Fruit fly (Drosophila melanogaster) Kc167 (cell line): ENCODE results near the gene CG43084.

Experiments
- Myc ChIP-seq: fragments of >200 bp; optimal IDR thresholded peaks from 2 replicates; lab custom pipeline; 2017; ENCODE audit warnings: missing external identifiers
- Sin3A ChIP-seq: fragments of >200 bp; optimal IDR thresholded peaks from 2 replicates; lab custom pipeline; 2018; ENCODE audit warnings: missing external identifiers
- h ChIP-seq: fragments of >200 bp; optimal IDR thresholded peaks from 3 replicates; lab custom pipeline; 2018; ENCODE audit warnings: missing external identifiers
- insv ChIP-seq: fragments of >200 bp; optimal IDR thresholded peaks from 3 replicates; lab custom pipeline; 2018; ENCODE audit warnings: missing external identifiers
- psq ChIP-seq: fragments of >200 bp; optimal IDR thresholded peaks from 2 replicates; lab custom pipeline; 2017; ENCODE audit warnings: missing external identifiers
- ttk ChIP-seq: sonication (Bioruptor generic); optimal IDR thresholded peaks from 2 replicates; lab custom pipeline; 2017; ENCODE audit warnings: missing external identifiers

CG43084 gene

DNA sequence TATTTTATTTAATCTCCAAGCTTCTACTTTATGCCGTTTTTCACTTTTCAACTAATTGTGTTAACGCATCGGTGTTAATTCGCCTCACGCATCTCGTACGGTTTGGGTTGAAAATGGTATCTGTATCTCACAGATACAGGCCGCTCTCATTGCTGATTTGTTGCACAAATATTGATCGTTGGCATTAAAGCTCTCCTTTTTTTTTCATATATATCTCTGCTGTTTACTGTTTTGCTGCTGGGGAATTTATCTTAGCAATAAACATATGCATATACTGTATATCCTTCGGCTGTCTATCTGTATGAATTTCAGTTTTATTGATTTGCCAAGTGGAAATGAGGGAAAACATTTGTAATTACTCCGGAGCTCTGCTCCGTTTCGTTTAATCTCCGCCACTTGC lies 18.0 kb upstream of the CG43084 start:
- TF ChIP-seq insv: no peak

DNA sequence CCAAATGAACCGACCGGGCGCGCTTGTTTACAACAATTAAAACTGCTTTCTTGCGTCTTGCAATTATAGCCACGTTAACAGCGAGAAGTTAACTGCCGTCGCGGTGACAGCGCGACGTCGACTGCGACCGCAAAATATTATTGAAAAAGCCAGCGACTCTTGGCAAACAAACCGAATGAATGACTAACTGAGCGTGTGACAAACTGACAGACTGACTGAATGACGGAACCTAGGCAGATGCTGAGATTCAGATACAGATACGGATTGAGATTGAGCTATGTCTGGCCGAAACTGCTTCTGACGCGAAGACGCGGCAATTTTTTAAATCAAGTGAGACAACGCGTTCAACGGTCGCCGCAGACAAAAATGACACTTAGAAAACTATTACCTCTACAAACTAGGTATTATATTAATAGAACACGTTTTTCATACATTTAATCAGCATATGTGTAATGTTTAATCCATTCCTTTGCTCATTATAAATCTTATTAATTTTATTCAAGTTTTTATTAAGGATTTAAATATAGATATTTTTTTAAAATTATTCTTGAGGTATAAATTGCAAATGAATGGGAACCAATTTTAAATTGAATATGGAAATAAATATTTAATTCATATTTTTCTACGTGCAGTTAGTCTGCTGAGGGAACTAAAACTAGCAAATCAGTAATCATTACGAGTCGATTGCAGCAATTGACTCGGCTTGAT lies 16.1 kb upstream of the CG43084 start:
- no peak for TF ChIP-seq h (lab: Kevin White, UChicago)
- no peak for TF ChIP-seq Sin3A (lab: Kevin White, UChicago)
- no peak for TF ChIP-seq psq (lab: Kevin White, UChicago)
- TF ChIP-seq Myc (lab: Kevin White, UChicago): no peak
- no peak for TF ChIP-seq insv
- no peak for TF ChIP-seq ttk (lab: Kevin White, UChicago)

DNA sequence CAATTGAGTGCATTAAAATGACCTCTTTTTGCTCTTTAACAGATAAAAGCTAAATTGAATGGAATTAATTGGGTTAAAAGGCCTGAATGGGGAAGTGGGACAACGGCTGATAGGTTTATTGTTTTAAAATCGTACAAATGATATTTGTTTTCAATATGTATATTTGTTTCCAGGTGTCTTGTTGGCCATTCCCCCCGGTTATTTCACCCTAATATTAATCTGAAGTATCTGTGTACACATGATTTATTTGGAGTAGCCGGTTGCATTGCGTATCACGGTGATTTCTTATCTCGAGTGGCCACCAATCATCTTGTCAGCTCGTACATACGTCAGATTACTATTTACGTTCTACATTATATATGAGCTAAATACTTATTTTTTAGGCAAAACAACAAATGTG lies 14.3 kb upstream of the CG43084 start:
- TF ChIP-seq psq (lab: Kevin White, UChicago): no peak
- TF ChIP-seq insv: no peak
- TF ChIP-seq Myc (lab: Kevin White, UChicago): no peak
- TF ChIP-seq h (lab: Kevin White, UChicago): no peak
- no peak for TF ChIP-seq ttk (lab: Kevin White, UChicago)
- TF ChIP-seq Sin3A (lab: Kevin White, UChicago): no peak

DNA sequence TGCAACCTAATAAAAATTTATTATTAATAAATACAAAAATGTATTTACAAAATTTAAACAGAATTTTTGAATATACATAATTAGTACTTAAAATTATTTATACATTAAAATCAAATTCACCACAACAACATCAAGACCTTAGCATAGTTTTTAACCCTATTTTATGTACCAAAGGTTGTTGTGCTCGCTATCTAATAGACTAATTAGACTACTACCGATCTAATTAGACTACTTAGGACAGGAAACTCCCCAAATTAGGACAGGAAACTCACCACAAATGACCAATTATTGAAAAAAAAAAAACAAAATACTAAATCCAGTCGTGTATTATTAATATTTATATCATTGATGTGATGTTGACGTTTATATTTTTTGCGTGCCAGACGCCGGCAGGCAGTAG lies 13.7 kb upstream of the CG43084 start:
- TF ChIP-seq Myc (lab: Kevin White, UChicago): no peak
- TF ChIP-seq Sin3A (lab: Kevin White, UChicago): no peak
- TF ChIP-seq h (lab: Kevin White, UChicago): no peak
- no peak for TF ChIP-seq psq (lab: Kevin White, UChicago)
- TF ChIP-seq ttk (lab: Kevin White, UChicago): no peak
- no peak for TF ChIP-seq insv

DNA sequence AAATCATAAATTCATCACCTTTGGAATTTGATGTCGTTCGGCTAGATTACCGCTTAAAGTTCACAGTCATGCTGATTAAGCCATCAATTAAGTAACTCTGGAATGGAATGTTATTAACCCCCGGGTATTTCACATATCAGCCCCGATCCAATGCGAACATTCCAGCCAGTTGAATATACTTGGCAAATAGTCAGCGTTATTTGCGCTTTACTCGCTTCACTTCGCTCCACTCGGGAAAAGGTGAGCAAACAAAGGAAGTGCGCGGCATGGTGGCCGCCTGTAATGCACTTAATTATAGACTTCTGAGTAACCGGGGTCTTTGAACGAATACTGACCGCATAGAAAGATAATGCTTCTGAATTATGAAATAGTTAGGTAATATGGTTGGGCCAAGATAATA lies 13.0 kb upstream of the CG43084 start:
- TF ChIP-seq h (lab: Kevin White, UChicago): no peak
- no peak for TF ChIP-seq Sin3A (lab: Kevin White, UChicago)
- no peak for TF ChIP-seq insv
- no peak for TF ChIP-seq psq (lab: Kevin White, UChicago)
- TF ChIP-seq Myc (lab: Kevin White, UChicago): no peak
- no peak for TF ChIP-seq ttk (lab: Kevin White, UChicago)

DNA sequence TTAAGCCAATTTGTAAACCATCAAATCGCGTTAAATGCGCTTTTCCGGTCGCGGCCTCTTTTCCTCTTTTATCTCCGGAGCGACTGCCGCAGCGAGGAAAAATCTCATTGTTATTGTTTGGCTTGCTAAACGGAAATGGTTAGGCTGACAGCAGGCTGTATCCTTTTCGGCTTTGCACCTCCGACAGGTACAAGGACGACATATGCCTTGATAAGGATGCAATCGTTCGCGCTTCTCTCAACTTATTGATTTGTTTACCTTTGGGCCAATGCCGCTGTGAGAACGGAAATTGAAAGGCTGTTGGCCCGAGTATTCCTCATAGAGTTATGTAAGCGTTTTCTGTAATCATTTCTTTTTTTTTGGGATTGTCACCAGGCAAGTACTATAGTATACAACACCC lies 12.1 kb upstream of the CG43084 start:
- no peak for TF ChIP-seq Sin3A (lab: Kevin White, UChicago)

DNA sequence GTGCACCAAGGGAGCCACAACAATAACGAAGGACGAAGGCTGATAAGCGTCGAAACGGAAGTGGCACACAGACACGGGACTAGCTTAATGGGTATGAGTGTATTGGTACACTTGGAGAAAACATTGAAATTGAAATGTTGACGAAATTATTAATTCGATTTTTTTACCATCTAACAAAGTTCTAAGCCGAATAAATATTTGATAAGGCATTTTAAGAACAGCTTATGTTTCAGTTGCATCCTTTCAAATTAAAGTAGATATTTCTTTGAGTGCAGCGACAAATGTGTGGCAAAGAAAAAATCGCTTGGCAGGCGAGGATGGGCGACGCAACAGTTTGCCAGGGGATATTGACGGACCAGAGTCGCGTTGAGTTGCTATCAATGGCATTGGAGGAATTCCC lies 10.7 kb upstream of the CG43084 start:
- TF ChIP-seq ttk (lab: Kevin White, UChicago): no peak

DNA sequence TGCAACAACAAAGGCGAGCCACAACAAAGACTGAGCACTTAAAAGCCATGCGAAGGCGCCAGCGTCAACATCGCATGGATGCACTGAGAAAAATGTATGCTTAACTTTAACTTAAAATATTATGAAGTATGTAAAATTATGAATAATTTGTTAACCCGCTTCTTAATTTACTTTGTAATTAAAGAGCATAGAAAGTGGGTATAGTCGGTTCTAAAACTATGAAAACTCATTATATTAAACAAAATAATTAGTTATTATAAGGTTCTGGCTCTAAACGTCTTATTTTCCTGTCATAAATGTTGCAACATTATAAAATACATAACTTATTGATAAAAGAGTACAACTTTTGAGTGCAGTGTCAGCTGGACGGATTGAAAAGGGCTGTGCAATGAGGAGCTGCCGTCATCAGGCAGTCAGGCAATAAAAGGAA lies 9.0 kb upstream of the CG43084 start:
- TF ChIP-seq ttk (lab: Kevin White, UChicago) (no peak), Myc (lab: Kevin White, UChicago) (no peak), psq (lab: Kevin White, UChicago) (no peak), Sin3A (lab: Kevin White, UChicago) (no peak), h (lab: Kevin White, UChicago) (no peak), insv (no peak)

DNA sequence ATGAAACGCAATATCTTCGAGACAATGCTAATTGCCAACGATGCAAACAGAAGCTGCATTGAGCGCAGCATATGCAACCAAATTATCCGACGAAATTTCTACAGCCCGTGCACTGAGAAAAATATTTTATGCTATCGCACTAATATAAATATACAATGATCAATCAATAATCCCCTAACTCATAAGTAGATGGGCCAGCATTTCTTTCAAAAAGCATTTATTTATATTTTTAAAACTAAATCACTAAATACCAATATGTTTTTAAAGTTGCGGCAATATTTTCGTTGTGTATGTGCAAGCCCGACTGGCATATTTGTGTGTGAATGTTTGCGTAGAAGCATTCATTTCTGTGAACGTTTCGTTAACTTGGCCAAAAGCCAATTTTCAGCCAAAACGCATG lies 4.5 kb upstream of the CG43084 start:
- TF ChIP-seq Sin3A (lab: Kevin White, UChicago): no peak
- TF ChIP-seq h (lab: Kevin White, UChicago): no peak
- TF ChIP-seq insv: no peak
- no peak for TF ChIP-seq ttk (lab: Kevin White, UChicago)
- no peak for TF ChIP-seq psq (lab: Kevin White, UChicago)
- TF ChIP-seq Myc (lab: Kevin White, UChicago): no peak

DNA sequence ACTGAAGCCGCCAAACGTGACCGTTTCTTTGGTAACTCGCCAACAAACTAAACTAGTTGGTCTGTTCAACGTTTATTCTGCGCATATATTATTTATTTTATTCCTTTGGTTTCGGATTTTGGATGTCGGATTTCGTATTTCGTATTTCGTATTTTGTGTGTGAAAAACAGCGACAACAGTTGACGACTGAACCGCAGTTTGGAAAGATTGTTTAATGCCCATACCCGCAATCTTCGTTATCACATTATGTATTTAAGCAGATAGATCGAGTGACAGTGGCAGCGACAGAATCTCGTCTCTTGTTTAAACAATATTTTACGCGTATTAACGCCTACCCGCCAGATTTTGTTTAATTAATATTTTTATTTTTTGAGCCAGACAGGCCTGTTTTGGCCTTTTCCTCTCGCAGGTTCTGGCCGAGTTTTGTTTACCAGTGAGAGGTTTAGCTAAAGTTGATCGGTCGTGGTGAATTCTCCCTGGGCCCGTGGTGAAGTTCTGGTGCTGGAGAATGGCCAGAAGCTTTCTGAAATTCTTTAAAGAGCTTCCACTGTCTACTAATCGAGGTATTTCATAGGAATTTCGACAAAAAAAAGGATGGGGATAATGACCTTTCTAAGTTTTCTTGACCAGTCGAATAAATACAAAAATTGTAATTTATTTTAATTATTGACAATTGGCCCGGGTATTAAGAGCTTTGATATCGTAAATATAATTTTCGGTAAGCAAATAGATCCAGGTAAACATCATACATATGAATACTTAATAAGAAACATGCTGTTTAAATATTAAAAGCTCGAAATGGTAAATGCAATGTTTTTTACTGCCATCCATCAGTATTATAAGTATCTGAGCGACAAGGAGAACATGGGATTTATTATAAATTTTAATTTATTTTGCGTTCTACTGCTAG lies 2.7 kb upstream of the CG43084 start, which contains the start of the genes comm3 and CG43083:
Gene comm3 (minus strand): TSS at position 51 of the 910 bp plus-strand sequence.
Gene CG43083 (plus strand): TSS at position 860 of the 910 bp plus-strand sequence.
- TF ChIP-seq insv (no peak), Myc (lab: Kevin White, UChicago) (no peak), ttk (lab: Kevin White, UChicago) (no peak), psq (lab: Kevin White, UChicago) (no peak), Sin3A (lab: Kevin White, UChicago) (no peak), h (lab: Kevin White, UChicago) (no peak)

DNA sequence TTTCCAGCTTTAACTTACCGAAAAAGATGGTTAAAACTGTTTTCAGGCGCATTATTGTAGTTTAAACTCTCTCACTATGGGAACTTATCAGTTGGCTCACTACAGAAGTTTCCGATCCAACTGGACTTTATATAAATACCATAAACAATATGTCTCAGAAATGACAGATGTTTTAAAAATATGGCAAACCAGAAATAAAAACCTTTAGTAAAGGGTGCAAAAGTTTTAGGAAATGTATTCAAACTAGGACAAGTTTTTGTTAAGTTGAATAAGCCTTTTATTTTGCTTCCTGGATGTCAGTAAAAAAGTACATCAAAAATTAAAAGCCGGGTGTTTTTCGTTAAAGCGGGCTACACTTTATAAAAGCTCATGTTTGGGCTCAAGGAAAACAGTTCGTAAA lies 1.1 kb upstream of the CG43084 start, which contains the start of the genes Eig71Ea and Eig71Eb:
Gene Eig71Ea (minus strand): TSS at position 101 of the 400 bp plus-strand sequence.
Gene Eig71Eb (plus strand): TSS at position 376 of the 400 bp plus-strand sequence.
- TF ChIP-seq Sin3A (lab: Kevin White, UChicago) (no peak), h (lab: Kevin White, UChicago) (no peak), ttk (lab: Kevin White, UChicago) (no peak), Myc (lab: Kevin White, UChicago) (no peak), insv (no peak), psq (lab: Kevin White, UChicago) (no peak)

DNA sequence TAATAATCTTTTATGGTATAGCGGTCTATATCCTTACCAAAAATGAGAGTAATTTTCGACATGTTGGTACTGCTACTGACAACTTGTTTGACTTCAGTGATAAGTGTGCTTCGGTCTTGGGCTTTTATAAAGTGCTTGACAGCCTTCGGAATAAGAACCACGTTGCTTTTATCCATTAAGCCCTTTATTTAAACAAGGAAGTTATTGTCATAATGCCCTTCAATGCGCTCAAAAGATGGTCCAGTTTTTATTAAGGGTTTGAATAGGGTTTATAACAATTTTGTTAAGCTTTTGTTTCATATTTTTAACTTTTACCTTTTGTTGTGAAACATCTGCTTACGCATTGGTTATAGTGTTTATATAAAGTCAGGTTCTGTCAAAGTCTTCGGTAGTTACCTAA lies 1.5 kb downstream of the CG43084 start, which contains the start of the genes Eig71Ec and Eig71Ed:
Gene Eig71Ec (minus strand): TSS at position 101 of the 400 bp plus-strand sequence.
Gene Eig71Ed (plus strand): TSS at position 384 of the 400 bp plus-strand sequence.
- no peak for TF ChIP-seq h (lab: Kevin White, UChicago)
